Fruit fly (Drosophila melanogaster) whole organism, adult: ENCODE data around the gene Megf8.

Experiments used
- CG11617 ChIP-seq: fragments of 200-800 bp; sonication (Bioruptor generic); optimal IDR thresholded peaks from 2 replicates; lab custom pipeline; 2017; ENCODE audit warnings: mild to moderate bottlenecking, missing biosample characterization, missing genetic modification reagents, missing genetic modification characterization
- CG12768 ChIP-seq: fragments of 200-800 bp; sonication (Bioruptor generic); optimal IDR thresholded peaks from 2 replicates; lab custom pipeline; 2017; ENCODE audit warnings: missing biosample characterization, missing genetic modification characterization, mild to moderate bottlenecking, moderate library complexity, missing genetic modification reagents
- CG14711 ChIP-seq: fragments of 200-800 bp; sonication (Bioruptor generic); optimal IDR thresholded peaks from 2 replicates; lab custom pipeline; 2018; ENCODE audit warnings: missing biosample characterization, mild to moderate bottlenecking, missing genetic modification characterization, moderate library complexity
- CG1620 ChIP-seq: fragments of 200-800 bp; sonication (Bioruptor generic); optimal IDR thresholded peaks from 2 replicates; lab custom pipeline; 2016; ENCODE audit warnings: missing biosample characterization, missing genetic modification characterization
- CG33017 ChIP-seq: fragments of 200-800 bp; sonication (Bioruptor generic); optimal IDR thresholded peaks from 2 replicates; lab custom pipeline; 2018; ENCODE audit warnings: missing biosample characterization, mild to moderate bottlenecking, missing genetic modification characterization, moderate library complexity
- CG5204 ChIP-seq: fragments of 200-800 bp; sonication (Bioruptor generic); optimal IDR thresholded peaks from 2 replicates; lab custom pipeline; 2016; ENCODE audit warnings: missing biosample characterization, missing genetic modification characterization
- CG7045 ChIP-seq: fragments of 200-800 bp; sonication (Bioruptor generic); optimal IDR thresholded peaks from 2 replicates; lab custom pipeline; 2017; ENCODE audit warnings: missing biosample characterization, mild to moderate bottlenecking, missing genetic modification characterization
- CG7101 ChIP-seq: fragments of 200-800 bp; sonication (Bioruptor generic); optimal IDR thresholded peaks from 2 replicates; lab custom pipeline; 2018; ENCODE audit warnings: missing biosample characterization, mild to moderate bottlenecking, missing genetic modification characterization, moderate library complexity
- Clk ChIP-seq: fragments of 200-800 bp; sonication (Bioruptor generic); optimal IDR thresholded peaks from 2 replicates; lab custom pipeline; 2017; ENCODE audit warnings: missing biosample characterization, missing genetic modification characterization
- Crg-1 ChIP-seq: fragments of 200-800 bp; sonication (Bioruptor generic); optimal IDR thresholded peaks from 2 replicates; lab custom pipeline; 2016; ENCODE audit warnings: missing biosample characterization, missing genetic modification characterization
- Hr96 ChIP-seq: fragments of 200-800 bp; sonication (Bioruptor generic); optimal IDR thresholded peaks from 2 replicates; lab custom pipeline; 2016; ENCODE audit warnings: missing biosample characterization, missing genetic modification characterization
- Mnt ChIP-seq: fragments of 200-800 bp; sonication (Bioruptor generic); optimal IDR thresholded peaks from 2 replicates; lab custom pipeline; 2016; ENCODE audit warnings: missing biosample characterization, mild to moderate bottlenecking, missing genetic modification characterization
- bab1 ChIP-seq: fragments of 200-800 bp; sonication (Bioruptor generic); optimal IDR thresholded peaks from 3 replicates; lab custom pipeline; 2019; ENCODE audit warnings: missing biosample characterization, mild to moderate bottlenecking, missing genetic modification characterization, moderate library complexity
- cic ChIP-seq: fragments of 200-800 bp; sonication (Bioruptor generic); optimal IDR thresholded peaks from 2 replicates; lab custom pipeline; 2017; ENCODE audit warnings: missing biosample characterization, mild to moderate bottlenecking, missing genetic modification characterization, moderate library complexity
- cnc ChIP-seq, 2 experiments: fragments of >200 bp; optimal IDR thresholded peaks; 2 replicates each; lab custom pipeline; 2017
- kay ChIP-seq: fragments of 200-800 bp; sonication (Bioruptor generic); peaks from one replicate; lab custom pipeline; 2016; ENCODE audit warnings: missing biosample characterization, missing genetic modification characterization, borderline replicate concordance
- ovo ChIP-seq: fragments of 200-800 bp; sonication (Bioruptor generic); optimal IDR thresholded peaks from 2 replicates; lab custom pipeline; 2016; ENCODE audit warnings: missing biosample characterization, missing genetic modification characterization
- pad ChIP-seq: fragments of 200-800 bp; sonication (Bioruptor generic); optimal IDR thresholded peaks from 3 replicates; lab custom pipeline; 2017; ENCODE audit warnings: missing biosample characterization, missing genetic modification characterization, mild to moderate bottlenecking, moderate library complexity, missing genetic modification reagents
- tj ChIP-seq: fragments of 200-800 bp; sonication (Bioruptor generic); optimal IDR thresholded peaks from 3 replicates; lab custom pipeline; 2017; ENCODE audit warnings: missing biosample characterization, mild to moderate bottlenecking, missing genetic modification characterization, moderate library complexity
- toe ChIP-seq: fragments of 200-800 bp; sonication (Bioruptor generic); optimal IDR thresholded peaks from 2 replicates; lab custom pipeline; 2016; ENCODE audit warnings: missing biosample characterization, missing genetic modification characterization

Gene Megf8

dm6 chr2L:8097461-8097860 lies 54.2 kb downstream of the Megf8 start:
- peak; percentile 71 for TF ChIP-seq CG33017
- peak; percentile 46 for TF ChIP-seq toe
- TF ChIP-seq Hr96 (GFP tag; lab: Kevin White, UChicago): peak; percentile 7
- TF ChIP-seq ovo (GFP tag; lab: Kevin White, UChicago): no peak
- peak in 1 of 2 experiments; percentile 2 for TF ChIP-seq cnc (optimal IDR thresholded peaks at IDR 0.05; lab: Kevin White, UChicago)
- TF ChIP-seq tj (GFP tag; lab: Kevin White, UChicago): peak; percentile 18
- peak; percentile 65 for TF ChIP-seq CG11617 (GFP tag; lab: Kevin White, UChicago)
- TF ChIP-seq Crg-1 (GFP tag; lab: Kevin White, UChicago): no peak
- TF ChIP-seq CG14711 (tag; lab: Kevin White, UChicago): peak; percentile 48
- TF ChIP-seq CG1620: peak; percentile 18
- peak; percentile 61 for TF ChIP-seq pad (GFP tag; lab: Kevin White, UChicago)
- TF ChIP-seq Clk (GFP tag; lab: Kevin White, UChicago): peak; percentile 45
- TF ChIP-seq CG12768 (GFP tag; lab: Kevin White, UChicago): peak; percentile 86
- TF ChIP-seq bab1 (GFP tag; lab: Kevin White, UChicago): no peak
- no peak for TF ChIP-seq kay (GFP tag; lab: Kevin White, UChicago)
- no peak for TF ChIP-seq CG5204 (GFP tag; lab: Kevin White, UChicago)
- peak; percentile 46 for TF ChIP-seq Mnt (GFP tag; lab: Kevin White, UChicago)
- peak; percentile 96 for TF ChIP-seq cic (GFP tag; lab: Kevin White, UChicago)
- TF ChIP-seq CG7101 (tag; lab: Kevin White, UChicago): peak; percentile 63
- peak; percentile 80 for TF ChIP-seq CG7045 (GFP tag; lab: Kevin White, UChicago)

dm6 chr2L:8097964-8098945 lies 55.0 kb downstream of the Megf8 start:
- no peak for TF ChIP-seq ovo (GFP tag; lab: Kevin White, UChicago)
- TF ChIP-seq CG11617 (GFP tag; lab: Kevin White, UChicago): no peak
- peak; percentile 0 for TF ChIP-seq cic (GFP tag; lab: Kevin White, UChicago)
- TF ChIP-seq kay (GFP tag; lab: Kevin White, UChicago): peak; percentile 93
- TF ChIP-seq Mnt (GFP tag; lab: Kevin White, UChicago): peak; percentile 52
- TF ChIP-seq Crg-1 (GFP tag; lab: Kevin White, UChicago): no peak
- TF ChIP-seq tj (GFP tag; lab: Kevin White, UChicago): peak; percentile 33

DNA sequence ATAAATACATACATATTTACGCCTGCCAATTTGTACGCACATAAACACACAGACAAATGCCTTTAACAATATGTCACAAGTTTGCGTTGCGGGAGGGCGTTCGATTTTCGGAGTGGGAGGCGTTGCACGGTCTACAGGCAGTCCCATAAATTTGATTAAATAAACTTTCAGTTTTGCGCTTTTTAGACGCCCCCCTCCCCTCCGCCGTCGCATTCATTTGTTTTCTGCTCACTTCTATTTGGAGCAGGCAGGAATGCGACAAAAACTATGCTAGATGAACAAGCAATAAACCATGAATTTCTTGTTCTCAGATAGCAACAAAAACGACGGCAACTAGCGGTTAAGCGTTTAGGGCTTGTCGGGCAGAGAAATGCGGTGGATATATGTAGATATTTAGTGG lies 55.8 kb downstream of the Megf8 start:
- TF ChIP-seq CG5204 (GFP tag; lab: Kevin White, UChicago): peak; percentile 15
- TF ChIP-seq CG14711 (tag; lab: Kevin White, UChicago): no peak
- no peak for TF ChIP-seq CG1620

DNA sequence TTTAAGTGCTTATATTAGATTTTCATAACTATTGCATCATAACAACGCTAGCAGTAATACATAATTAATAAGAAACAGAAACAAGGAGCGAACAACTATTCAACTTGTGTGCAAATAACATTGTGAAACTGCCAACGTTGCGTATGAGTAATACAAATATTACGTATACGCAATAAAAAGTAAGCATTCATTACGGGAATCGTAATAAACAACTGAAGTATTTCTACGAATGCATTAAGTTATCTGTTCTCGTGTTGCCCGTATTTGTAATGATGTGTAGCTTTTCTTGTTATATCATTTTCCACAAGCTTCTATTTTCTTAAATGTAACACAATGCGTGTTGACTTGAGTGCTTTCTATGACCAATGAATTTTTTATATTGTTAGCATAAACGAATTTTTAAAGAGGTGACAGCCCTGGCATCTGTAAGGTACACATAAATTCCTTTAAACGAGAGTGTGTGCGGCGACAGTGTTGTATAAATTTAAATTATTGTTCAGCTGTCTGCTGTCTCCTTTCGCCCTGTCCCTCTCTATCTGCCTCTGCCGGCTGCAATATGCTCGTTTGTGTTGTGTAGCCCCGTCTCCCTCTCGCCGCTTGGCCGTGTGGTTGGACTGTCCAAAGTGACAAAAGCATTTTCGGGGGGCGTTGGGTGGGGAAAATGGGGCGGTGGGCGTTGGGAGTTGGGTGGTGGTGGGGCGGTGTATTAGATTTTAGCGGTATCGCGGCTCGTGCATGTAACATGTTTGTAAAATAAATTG lies 56.5 kb downstream of the Megf8 start:
- TF ChIP-seq CG12768 (GFP tag; lab: Kevin White, UChicago) (peak; percentile 83), cnc (optimal IDR thresholded peaks at IDR 0.05; lab: Kevin White, UChicago) (peak in 1 of 2 experiments; percentile 20), CG7045 (GFP tag; lab: Kevin White, UChicago) (no peak), CG14711 (tag; lab: Kevin White, UChicago) (peak; percentile 19), kay (GFP tag; lab: Kevin White, UChicago) (peak; percentile 71)

dm6 chr2L:8100489-8101352 lies 57.5 kb downstream of the Megf8 start:
- TF ChIP-seq bab1 (GFP tag; lab: Kevin White, UChicago) (no peak), Clk (GFP tag; lab: Kevin White, UChicago) (no peak), ovo (GFP tag; lab: Kevin White, UChicago) (peak; percentile 10), tj (GFP tag; lab: Kevin White, UChicago) (no peak), CG14711 (tag; lab: Kevin White, UChicago) (no peak), CG7101 (tag; lab: Kevin White, UChicago) (peak; percentile 40), kay (GFP tag; lab: Kevin White, UChicago) (peak; percentile 78), pad (GFP tag; lab: Kevin White, UChicago) (no peak), cnc (optimal IDR thresholded peaks at IDR 0.05; lab: Kevin White, UChicago) (no peak), CG7045 (GFP tag; lab: Kevin White, UChicago) (no peak), cic (GFP tag; lab: Kevin White, UChicago) (peak; percentile 87), CG1620 (no peak), Mnt (GFP tag; lab: Kevin White, UChicago) (peak; percentile 26), CG33017 (no peak), CG12768 (GFP tag; lab: Kevin White, UChicago) (peak; percentile 47), CG11617 (GFP tag; lab: Kevin White, UChicago) (no peak), Crg-1 (GFP tag; lab: Kevin White, UChicago) (no peak), Hr96 (GFP tag; lab: Kevin White, UChicago) (no peak), CG5204 (GFP tag; lab: Kevin White, UChicago) (no peak)
